Worm (Caenorhabditis elegans) whole organism, mixed stage, embryonic: ENCODE measurements around the gene ZK632.9.

Experiments
- M03D4.4 ChIP-seq: sonication (generic microtip); optimal IDR thresholded peaks from 2 replicates; lab custom pipeline; 2017; ENCODE audit warnings: mild to moderate bottlenecking, missing genetic modification characterization, missing compliant biosample characterization
- bed-3 ChIP-seq: fragments of 200-800 bp; sonication (Bioruptor generic); optimal IDR thresholded peaks from 3 replicates; lab custom pipeline; 2018; ENCODE audit warnings: mild to moderate bottlenecking, missing genetic modification characterization, moderate library complexity, missing compliant biosample characterization
- blmp-1 ChIP-seq: fragments of 150-350 bp; optimal IDR thresholded peaks from 2 replicates; lab custom pipeline; 2014; ENCODE audit warnings: missing biosample characterization, missing genetic modification characterization
- ceh-83 ChIP-seq: fragments of 200-800 bp; sonication (Bioruptor generic); optimal IDR thresholded peaks from 2 replicates; lab custom pipeline; 2018; ENCODE audit warnings: mild to moderate bottlenecking, missing genetic modification characterization, missing compliant biosample characterization
- ces-1 ChIP-seq: fragments of 150-350 bp; optimal IDR thresholded peaks from 2 replicates; lab custom pipeline; 2014; ENCODE audit warnings: missing biosample characterization, missing genetic modification reagents, missing genetic modification characterization
- cnd-1 ChIP-seq: fragments of 200-800 bp; sonication (Bioruptor generic); optimal IDR thresholded peaks from 2 replicates; lab custom pipeline; 2018; ENCODE audit warnings: mild to moderate bottlenecking, missing genetic modification characterization, missing compliant biosample characterization
- drap-1 ChIP-seq: fragments of 200-800 bp; sonication (Bioruptor generic); optimal IDR thresholded peaks from 3 replicates; lab custom pipeline; 2018; ENCODE audit warnings: mild to moderate bottlenecking, missing genetic modification characterization, missing compliant biosample characterization
- elt-3 ChIP-seq: fragments of 150-350 bp; optimal IDR thresholded peaks from 2 replicates; lab custom pipeline; 2014; ENCODE audit warnings: missing biosample characterization, missing genetic modification characterization
- flh-1 ChIP-seq: fragments of 200-800 bp; sonication (Bioruptor generic); optimal IDR thresholded peaks from 2 replicates; lab custom pipeline; 2018; ENCODE audit warnings: mild to moderate bottlenecking, missing genetic modification characterization, moderate library complexity, missing compliant biosample characterization
- ham-2 ChIP-seq: fragments of 200-800 bp; sonication (Bioruptor generic); optimal IDR thresholded peaks from 2 replicates; lab custom pipeline; 2018; ENCODE audit warnings: mild to moderate bottlenecking, missing genetic modification characterization, missing compliant biosample characterization
- hlh-1 ChIP-seq: fragments of 150-350 bp; optimal IDR thresholded peaks from 2 replicates; lab custom pipeline; 2014; ENCODE audit warnings: missing biosample characterization, missing genetic modification reagents, missing genetic modification characterization
- lin-13 ChIP-seq: fragments of 150-350 bp; optimal IDR thresholded peaks from 2 replicates; lab custom pipeline; 2014; ENCODE audit warnings: missing biosample characterization, missing genetic modification characterization
- lin-32 ChIP-seq: fragments of 200-800 bp; sonication (Bioruptor generic); optimal IDR thresholded peaks from 2 replicates; lab custom pipeline; 2018; ENCODE audit warnings: mild to moderate bottlenecking, missing genetic modification characterization, missing compliant biosample characterization
- lsy-2 ChIP-seq: fragments of 150-350 bp; optimal IDR thresholded peaks from 2 replicates; lab custom pipeline; 2014; ENCODE audit warnings: missing biosample characterization, missing genetic modification characterization
- mab-5 ChIP-seq: fragments of 150-350 bp; optimal IDR thresholded peaks from 2 replicates; lab custom pipeline; 2014; ENCODE audit warnings: missing biosample characterization, missing genetic modification characterization
- mep-1 ChIP-seq: fragments of 150-350 bp; optimal IDR thresholded peaks from 2 replicates; lab custom pipeline; 2017; ENCODE audit warnings: missing biosample characterization, missing genetic modification reagents, missing genetic modification characterization, inconsistent platforms
- nhr-12 ChIP-seq: fragments of 150-350 bp; optimal IDR thresholded peaks from 2 replicates; lab custom pipeline; 2014; ENCODE audit warnings: missing biosample characterization, missing genetic modification characterization
- nhr-2 ChIP-seq: fragments of 150-350 bp; optimal IDR thresholded peaks from 2 replicates; lab custom pipeline; 2014; ENCODE audit warnings: missing biosample characterization, missing genetic modification characterization
- nhr-237 ChIP-seq: fragments of 150-350 bp; optimal IDR thresholded peaks from 2 replicates; lab custom pipeline; 2014; ENCODE audit warnings: missing biosample characterization, missing genetic modification characterization
- nhr-28 ChIP-seq: fragments of 150-350 bp; optimal IDR thresholded peaks from 2 replicates; lab custom pipeline; 2014; ENCODE audit warnings: missing biosample characterization, missing genetic modification characterization
- nhr-76 ChIP-seq: sonication (generic microtip); optimal IDR thresholded peaks from 2 replicates; lab custom pipeline; 2017; ENCODE audit warnings: missing biosample characterization, missing genetic modification characterization
- pha-4 ChIP-seq: fragments of 150-350 bp; optimal IDR thresholded peaks from 2 replicates; lab custom pipeline; 2018; ENCODE audit warnings: missing biosample characterization, missing genetic modification reagents, missing genetic modification characterization
- sem-2 ChIP-seq: fragments of 200-800 bp; sonication (Bioruptor generic); optimal IDR thresholded peaks from 2 replicates; lab custom pipeline; 2018; ENCODE audit warnings: mild to moderate bottlenecking, missing genetic modification characterization, missing compliant biosample characterization
- sptf-1 ChIP-seq: sonication (generic microtip); optimal IDR thresholded peaks from 2 replicates; lab custom pipeline; 2017; ENCODE audit warnings: mild to moderate bottlenecking, missing genetic modification characterization, moderate library complexity, missing compliant biosample characterization
- unc-120 ChIP-seq: sonication (generic microtip); optimal IDR thresholded peaks from 2 replicates; lab custom pipeline; 2017; ENCODE audit warnings: missing genetic modification characterization, missing compliant biosample characterization; ENCODE audit not compliant: poor library complexity, severe bottlenecking
- unc-39 ChIP-seq: fragments of 150-350 bp; optimal IDR thresholded peaks from 2 replicates; lab custom pipeline; 2014; ENCODE audit warnings: missing biosample characterization, missing genetic modification characterization
- unc-62 ChIP-seq: fragments of 150-350 bp; optimal IDR thresholded peaks from 2 replicates; lab custom pipeline; 2014; ENCODE audit warnings: missing biosample characterization, missing genetic modification reagents, missing genetic modification characterization
- zip-8 ChIP-seq: fragments of 150-350 bp; optimal IDR thresholded peaks from 2 replicates; lab custom pipeline; 2014; ENCODE audit warnings: missing biosample characterization, missing genetic modification characterization
- ztf-11 ChIP-seq: fragments of 150-350 bp; optimal IDR thresholded peaks from 2 replicates; lab custom pipeline; 2014; ENCODE audit warnings: missing biosample characterization, missing genetic modification characterization

The ZK632.9 gene

DNA sequence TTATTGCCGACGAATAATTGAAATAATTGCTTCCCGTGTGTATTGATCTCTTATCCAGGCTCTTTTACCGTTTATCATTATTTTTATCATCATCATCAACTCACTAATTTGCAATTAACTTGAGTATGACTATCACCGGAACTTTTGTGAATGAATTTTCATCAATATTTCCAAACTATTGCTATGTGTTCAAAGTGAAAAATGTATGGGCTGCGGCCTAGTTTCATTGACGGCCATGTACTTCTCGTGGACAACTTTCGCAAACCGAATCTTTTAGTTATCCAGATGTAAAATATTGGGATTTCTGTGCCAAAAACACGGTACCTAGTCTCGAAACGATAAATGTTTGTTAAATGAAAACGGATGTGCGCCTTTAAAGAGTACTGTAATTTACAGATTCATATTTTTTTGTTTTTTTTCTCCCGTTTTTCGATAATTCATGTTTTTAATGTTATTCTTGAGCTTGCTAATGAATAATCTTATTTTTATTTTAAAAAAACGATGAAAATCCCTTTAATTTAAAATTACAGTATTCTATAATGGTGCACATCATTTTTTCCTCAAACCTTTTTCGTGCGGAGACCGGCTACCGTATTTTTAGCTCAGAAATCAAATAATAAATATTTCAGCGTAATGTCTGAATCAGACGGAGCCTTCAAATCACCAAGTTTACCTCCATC is 26.6 kb downstream of the ZK632.9 start, which contains the start of gene ZK632.2:
Gene ZK632.2, plus strand, starts transcription at position 630 of the 680 bp plus-strand sequence.
- TF ChIP-seq nhr-28 (tag; lab: Kevin White, UChicago) (no peak), sptf-1 (tag; lab: Kevin White, UChicago) (no peak), nhr-2 (tag; lab: Kevin White, UChicago) (no peak), lin-32 (no peak), bed-3 (GFP tag; lab: Kevin White, UChicago) (no peak), cnd-1 (no peak), pha-4 (tag; lab: Kevin White, UChicago) (no peak), sem-2 (no peak), unc-39 (tag; lab: Kevin White, UChicago) (no peak), lin-13 (tag; lab: Kevin White, UChicago) (no peak)

ce11 chrIII:9796448-9796847 is 28.8 kb downstream of the ZK632.9 start, which contains the start of gene srxa-10:
srxa-10 (minus strand) TSS chrIII:9796548.
- TF ChIP-seq elt-3 (tag; lab: Kevin White, UChicago) = no peak
- no peak for TF ChIP-seq sptf-1 (tag; lab: Kevin White, UChicago)
- no peak for TF ChIP-seq bed-3 (GFP tag; lab: Kevin White, UChicago)
- no peak for TF ChIP-seq pha-4 (tag; lab: Kevin White, UChicago)
- no peak for TF ChIP-seq nhr-28 (tag; lab: Kevin White, UChicago)
- TF ChIP-seq unc-62 (GFP tag; lab: Kevin White, UChicago) = no peak
- no peak for TF ChIP-seq mab-5
- TF ChIP-seq nhr-12 (tag; lab: Kevin White, UChicago) = no peak
- no peak for TF ChIP-seq unc-120
- no peak for TF ChIP-seq hlh-1 (tag; lab: Kevin White, UChicago)
- TF ChIP-seq blmp-1 (tag; lab: Kevin White, UChicago) = no peak
- no peak for TF ChIP-seq lin-32
- no peak for TF ChIP-seq nhr-76
- TF ChIP-seq lin-13 (tag; lab: Kevin White, UChicago) = no peak
- TF ChIP-seq drap-1 (GFP tag; lab: Kevin White, UChicago) = no peak
- TF ChIP-seq ztf-11 (tag; lab: Kevin White, UChicago) = no peak
- no peak for TF ChIP-seq zip-8
- TF ChIP-seq nhr-2 (tag; lab: Kevin White, UChicago) = no peak
- no peak for TF ChIP-seq cnd-1

DNA sequence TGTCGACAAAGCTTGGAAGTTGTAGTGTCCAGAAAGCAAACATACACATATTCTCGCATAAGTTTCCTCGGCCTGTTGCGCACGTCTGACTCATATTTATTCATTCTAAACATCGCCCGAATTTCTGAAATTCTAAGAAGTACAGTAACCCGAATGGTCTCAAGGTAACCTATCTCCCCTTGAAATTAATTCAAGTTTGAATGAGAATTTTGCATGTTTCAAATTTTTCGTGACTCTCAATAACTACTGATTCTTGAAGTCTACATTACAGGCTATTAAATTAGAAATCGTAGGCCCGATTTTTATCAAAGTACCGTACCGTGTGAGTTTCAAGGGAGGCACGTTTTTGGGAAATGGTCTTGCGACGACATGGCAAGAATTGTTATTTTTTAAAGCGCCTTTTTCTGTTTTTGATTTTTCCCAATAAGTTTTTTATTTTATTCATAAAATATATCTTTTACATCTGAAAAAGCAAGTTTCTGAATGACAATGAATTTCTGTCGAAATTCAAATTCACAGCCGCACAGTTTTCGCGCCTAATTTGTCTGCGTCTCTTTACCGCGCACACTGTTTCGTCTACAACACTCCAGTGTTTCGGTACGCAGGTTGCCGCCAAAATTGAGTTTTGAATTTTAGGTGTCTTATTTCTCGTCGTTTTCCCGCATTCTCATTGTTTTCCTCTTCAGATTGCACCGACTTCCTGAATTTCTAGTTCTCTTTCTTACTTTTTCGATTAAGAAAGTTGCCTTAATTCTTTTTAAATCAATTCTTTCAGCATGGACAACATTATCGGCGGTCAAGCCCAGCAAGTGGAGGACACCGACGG is 31.4 kb downstream of the ZK632.9 start, which contains the start of the genes R10E11.9 and mcm-6:
Gene R10E11.9, minus strand, starts transcription at position 51 of the 826 bp plus-strand sequence.
Gene mcm-6, plus strand, starts transcription at position 776 of the 826 bp plus-strand sequence.
- TF ChIP-seq ces-1 = no peak
- peak; percentile 11 for TF ChIP-seq pha-4 (tag; lab: Kevin White, UChicago)
- TF ChIP-seq, all 35 proteins: peak for 1

- TF ChIP-seq M03D4.4 (tag; lab: Kevin White, UChicago) (no peak), nhr-2 (tag; lab: Kevin White, UChicago) (no peak), ham-2 (GFP tag; lab: Kevin White, UChicago) (no peak), flh-1 (GFP tag; lab: Kevin White, UChicago) (no peak), sptf-1 (tag; lab: Kevin White, UChicago) (no peak), blmp-1 (tag; lab: Kevin White, UChicago) (no peak), unc-39 (tag; lab: Kevin White, UChicago) (no peak), cnd-1 (no peak), nhr-237 (no peak), ztf-11 (tag; lab: Kevin White, UChicago) (no peak), mep-1 (no peak), pha-4 (tag; lab: Kevin White, UChicago) (no peak), nhr-76 (no peak), bed-3 (GFP tag; lab: Kevin White, UChicago) (no peak), ces-1 (no peak), lin-32 (no peak), mab-5 (no peak), lsy-2 (tag; lab: Kevin White, UChicago) (no peak), ceh-83 (GFP tag; lab: Kevin White, UChicago) (no peak), hlh-1 (tag; lab: Kevin White, UChicago) (no peak)
- TF ChIP-seq, all 35 proteins: peak for 0
These were observed 35.6 kb downstream of the ZK632.9 start, which contains the start of gene R10E11.5 for ce11 chrIII:9789607-9790073. R10E11.5 (minus strand) TSS chrIII:9789657.
